Fruit fly (Drosophila melanogaster): ENCODE measurements around the gene ome.

Gene ome

DNA sequence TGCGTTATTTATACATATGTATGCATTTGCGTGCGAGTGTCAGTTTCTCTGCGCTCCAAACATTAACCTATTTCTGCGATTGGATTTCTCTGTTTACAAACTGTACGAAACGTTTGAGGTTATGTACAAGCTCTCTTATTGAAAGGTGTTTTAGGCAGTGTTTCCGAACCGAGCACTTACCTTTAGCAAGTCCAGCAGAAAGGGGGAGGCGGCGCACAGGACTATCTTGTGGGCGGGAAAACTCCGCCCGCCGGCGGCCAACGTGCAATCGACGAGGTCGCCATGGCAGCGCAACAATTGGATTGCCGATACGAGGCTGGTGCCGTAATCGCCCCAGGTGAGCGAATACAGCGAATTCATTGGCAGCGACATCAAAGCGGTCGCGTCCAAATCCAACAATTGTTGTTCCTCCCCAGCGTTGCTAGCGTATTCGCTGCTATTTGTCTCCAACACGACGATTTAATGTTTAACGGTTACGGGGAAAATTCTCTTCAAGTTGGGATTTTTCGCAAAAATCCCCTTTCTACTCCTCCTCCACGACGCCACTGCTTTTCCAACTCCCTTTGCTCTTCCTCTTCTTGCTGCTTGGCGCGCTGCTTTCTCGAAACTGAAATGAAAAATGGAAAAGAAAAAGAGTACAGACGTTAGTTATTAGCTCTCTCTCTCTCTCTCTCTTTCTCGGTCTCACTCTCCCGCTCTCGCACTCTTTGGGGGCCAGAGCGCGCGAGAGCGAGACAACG lies 84.3 kb downstream of the ome start (continued):
- peak; percentile 66 for TF ChIP-seq lbe (GFP tag; optimal IDR thresholded peaks at IDR 0.05)
- TF ChIP-seq stc (GFP tag; IDR thresholded peaks at IDR 0.05): peak; percentile 90
- no peak for TF ChIP-seq nerfin-2 (GFP tag; IDR thresholded peaks at IDR 0.05; ENCODE audit: partially characterized antibody)
- TF ChIP-seq CG7372 (GFP tag; IDR thresholded peaks at IDR 0.05): peak; percentile 89
- peak; percentile 91 for TF ChIP-seq Hsf (GFP tag; optimal IDR thresholded peaks at IDR 0.05)
- peak; percentile 77; the same call in 1 of the 3 replicates for TF ChIP-seq CG3726 (GFP tag; IDR thresholded peaks at IDR 0.05)
- peak; percentile 72 for TF ChIP-seq sug (tag; optimal IDR thresholded peaks at IDR 0.05)
- peak; percentile 84 for TF ChIP-seq CG12071 (GFP tag; optimal IDR thresholded peaks at IDR 0.05)
- TF ChIP-seq pb (GFP tag; optimal IDR thresholded peaks at IDR 0.05): peak; percentile 93
- TF ChIP-seq Vsx1 (GFP tag; optimal IDR thresholded peaks at IDR 0.05): peak; percentile 69
- TF ChIP-seq CG30020 (tag; optimal IDR thresholded peaks at IDR 0.05): peak; percentile 26
- TF ChIP-seq dmrt99B (tag; optimal IDR thresholded peaks at IDR 0.05): peak; percentile 90
- TF ChIP-seq CG8388 (GFP tag; optimal IDR thresholded peaks at IDR 0.05): peak; percentile 75
- peak; percentile 84 for TF ChIP-seq Bteb2 (GFP tag; optimal IDR thresholded peaks at IDR 0.05)
- peak; percentile 95 for TF ChIP-seq CG9932 (GFP tag; IDR thresholded peaks at IDR 0.05)
- peak; percentile 92 for TF ChIP-seq HmgZ (tag; optimal IDR thresholded peaks at IDR 0.05)
- peak; percentile 93 for TF ChIP-seq dysf (GFP tag; IDR thresholded peaks at IDR 0.05)
- no peak; the same call in 2 of the 3 replicates for TF ChIP-seq CG16813 (GFP tag; IDR thresholded peaks at IDR 0.05; ENCODE audit: partially characterized antibody)
- TF ChIP-seq B-H2 (GFP tag; optimal IDR thresholded peaks at IDR 0.05): peak; percentile 76
- TF ChIP-seq CG2129 (GFP tag; IDR thresholded peaks at IDR 0.05; ENCODE audit: partially characterized antibody): no peak
- TF ChIP-seq CG7357 (GFP tag; IDR thresholded peaks at IDR 0.05): peak; percentile 81
- peak; percentile 74 for TF ChIP-seq CG18011 (GFP tag; optimal IDR thresholded peaks at IDR 0.05)
- TF ChIP-seq MESR4 (GFP tag; optimal IDR thresholded peaks at IDR 0.05): peak; percentile 19
- peak; percentile 87 for TF ChIP-seq Hand (GFP tag; optimal IDR thresholded peaks at IDR 0.05)
- TF ChIP-seq CG17186 (GFP tag; optimal IDR thresholded peaks at IDR 0.05): peak; percentile 50
- TF ChIP-seq CG13894 (tag; optimal IDR thresholded peaks at IDR 0.05): peak; percentile 66
- peak; percentile 94 for TF ChIP-seq Meics (GFP tag; optimal IDR thresholded peaks at IDR 0.05)
- no peak for TF ChIP-seq CG33557 (GFP tag; optimal IDR thresholded peaks at IDR 0.05)
- peak; percentile 84 for TF ChIP-seq CG8765 (GFP tag; IDR thresholded peaks at IDR 0.05)
- TF ChIP-seq E2f2 (GFP tag; IDR thresholded peaks at IDR 0.05): peak; percentile 64; the same call in 1 of the 2 replicates
- peak; percentile 67 for TF ChIP-seq cato (GFP tag; optimal IDR thresholded peaks at IDR 0.05; ENCODE audit: borderline replicate concordance)
- TF ChIP-seq CG6683 (GFP tag; optimal IDR thresholded peaks at IDR 0.05): peak; percentile 67
- no peak for TF ChIP-seq CG10565 (GFP tag; optimal IDR thresholded peaks at IDR 0.05)
- TF ChIP-seq Chrac-16 (GFP tag; optimal IDR thresholded peaks at IDR 0.05): peak; percentile 89
- TF ChIP-seq Myb (GFP tag; optimal IDR thresholded peaks at IDR 0.05): peak; percentile 85
- TF ChIP-seq gcm2 (GFP tag; optimal IDR thresholded peaks at IDR 0.05): peak; percentile 74
- TF ChIP-seq pita (GFP tag; optimal IDR thresholded peaks at IDR 0.05): no peak
- TF ChIP-seq CG4617 (GFP tag; optimal IDR thresholded peaks at IDR 0.05; ENCODE audit: borderline replicate concordance): peak; percentile 53
- TF ChIP-seq CG11398 (GFP tag; optimal IDR thresholded peaks at IDR 0.05): peak; percentile 88
- peak; percentile 64 for TF ChIP-seq CrebB (tag; optimal IDR thresholded peaks at IDR 0.05)
- TF ChIP-seq CG1647 (GFP tag; optimal IDR thresholded peaks at IDR 0.05): peak; percentile 79
- TF ChIP-seq corto (GFP tag; optimal IDR thresholded peaks at IDR 0.05): peak; percentile 81
- TF ChIP-seq esg (GFP tag; conservative IDR thresholded peaks at IDR 0.05): peak; percentile 87
- TF ChIP-seq cas (GFP tag; IDR thresholded peaks at IDR 0.05): peak; percentile 80
- no peak for TF ChIP-seq hb (GFP tag; IDR thresholded peaks at IDR 0.05; ENCODE audit: partially characterized antibody)
- peak; percentile 88 for TF ChIP-seq repo (GFP tag; optimal IDR thresholded peaks at IDR 0.05)
- peak; percentile 62; the same call in 1 of the 2 replicates for TF ChIP-seq toy (GFP tag; IDR thresholded peaks at IDR 0.05)
- peak; percentile 93 for TF ChIP-seq CG34422 (GFP tag; IDR thresholded peaks at IDR 0.05)

Measured in whole organism, embryonic.